Worm (Caenorhabditis elegans) whole organism, L3 larva: ENCODE results near the gene str-3.
A peak's percentile ranks its signal among the peaks of the same experiment; 100 is the strongest.

ENCODE experiments used
- R02D3.7 ChIP-seq: fragments of 150-350 bp; optimal IDR thresholded peaks from 2 replicates; lab custom pipeline; 2014; ENCODE audit warnings: missing biosample characterization, missing genetic modification characterization
- ZK546.5 ChIP-seq: sonication (generic microtip); optimal IDR thresholded peaks from 2 replicates; lab custom pipeline; 2017; ENCODE audit warnings: missing biosample characterization, missing genetic modification characterization
- ama-1 ChIP-seq: fragments of 150-350 bp; optimal IDR thresholded peaks from 2 replicates; lab custom pipeline; 2018
- ceh-28 ChIP-seq: fragments of 150-350 bp; optimal IDR thresholded peaks from 2 replicates; lab custom pipeline; 2014; ENCODE audit warnings: missing biosample characterization, missing genetic modification reagents, missing genetic modification characterization
- ceh-82 ChIP-seq: fragments of 150-350 bp; optimal IDR thresholded peaks from 2 replicates; lab custom pipeline; 2014; ENCODE audit warnings: missing biosample characterization, missing genetic modification characterization
- ceh-9 ChIP-seq: sonication (generic microtip); optimal IDR thresholded peaks from 2 replicates; lab custom pipeline; 2018; ENCODE audit warnings: missing biosample characterization, missing genetic modification characterization
- daf-12 ChIP-seq: fragments of 150-350 bp; optimal IDR thresholded peaks from 2 replicates; lab custom pipeline; 2014; ENCODE audit warnings: missing biosample characterization, missing genetic modification reagents, missing genetic modification characterization
- egl-27 ChIP-seq: sonication (generic microtip); optimal IDR thresholded peaks from 4 replicates; lab custom pipeline; 2017; ENCODE audit warnings: missing biosample characterization, missing genetic modification reagents, missing genetic modification characterization
- egl-5 ChIP-seq: fragments of 150-350 bp; optimal IDR thresholded peaks from 2 replicates; lab custom pipeline; 2017; ENCODE audit warnings: missing biosample characterization, missing genetic modification reagents, missing genetic modification characterization, inconsistent platforms
- elt-1 ChIP-seq: fragments of 150-350 bp; optimal IDR thresholded peaks from 2 replicates; lab custom pipeline; 2014; ENCODE audit warnings: missing biosample characterization, missing genetic modification characterization
- elt-2 ChIP-seq: sonication (generic microtip); optimal IDR thresholded peaks from 2 replicates; lab custom pipeline; 2016; ENCODE audit warnings: missing genetic modification reagents, mild to moderate bottlenecking, missing genetic modification characterization, missing compliant biosample characterization
- elt-3 ChIP-seq, 3 experiments: fragments of 150-350 bp in 1 of 3; sonication (generic microtip) in 2 of 3; optimal IDR thresholded peaks; 2 replicates in 2 of 3; 4 replicates in 1 of 3; lab custom pipeline; 2014 to 2017; ENCODE audit warnings: missing biosample characterization in 3 of 3, missing genetic modification characterization in 3 of 3
- fkh-10 ChIP-seq: sonication (generic microtip); optimal IDR thresholded peaks from 2 replicates; lab custom pipeline; 2017; ENCODE audit warnings: missing biosample characterization, missing genetic modification reagents, missing genetic modification characterization
- fkh-2 ChIP-seq: fragments of 150-350 bp; optimal IDR thresholded peaks from 2 replicates; lab custom pipeline; 2014; ENCODE audit warnings: missing biosample characterization, missing genetic modification reagents, missing genetic modification characterization
- fos-1 ChIP-seq: fragments of 150-350 bp; optimal IDR thresholded peaks from 2 replicates; lab custom pipeline; 2014; ENCODE audit warnings: missing biosample characterization, missing genetic modification characterization
- hmg-11 ChIP-seq: sonication (generic microtip); optimal IDR thresholded peaks from 2 replicates; lab custom pipeline; 2016; ENCODE audit warnings: missing genetic modification characterization, missing compliant biosample characterization
- jun-1 ChIP-seq: fragments of 150-350 bp; optimal IDR thresholded peaks from 2 replicates; lab custom pipeline; 2014; ENCODE audit warnings: missing biosample characterization, missing genetic modification reagents, missing genetic modification characterization
- lin-15B ChIP-seq: fragments of 150-350 bp; optimal IDR thresholded peaks from 2 replicates; lab custom pipeline; 2014; ENCODE audit warnings: missing biosample characterization, missing genetic modification characterization
- lin-39 ChIP-seq: fragments of 150-350 bp; optimal IDR thresholded peaks from 2 replicates; lab custom pipeline; 2018; ENCODE audit warnings: missing biosample characterization, missing genetic modification reagents, missing genetic modification characterization
- lsy-12 ChIP-seq: sonication (generic microtip); optimal IDR thresholded peaks from 2 replicates; lab custom pipeline; 2016; ENCODE audit warnings: mild to moderate bottlenecking, missing genetic modification characterization, missing compliant biosample characterization
- mdl-1 ChIP-seq: fragments of 150-350 bp; optimal IDR thresholded peaks from 2 replicates; lab custom pipeline; 2014; ENCODE audit warnings: missing biosample characterization, missing genetic modification characterization
- mml-1 ChIP-seq: fragments of 150-350 bp; sonication (generic microtip); optimal IDR thresholded peaks from 3 replicates; lab custom pipeline; 2014; ENCODE audit warnings: missing biosample characterization, missing genetic modification characterization
- nfya-1 ChIP-seq: sonication (generic microtip); optimal IDR thresholded peaks from 2 replicates; lab custom pipeline; 2017; ENCODE audit warnings: missing genetic modification characterization, mild to moderate bottlenecking, missing compliant biosample characterization, antibody characterized with exemption, moderate library complexity; ENCODE audit not compliant: insufficient read depth
- nhr-11 ChIP-seq: fragments of 150-350 bp; optimal IDR thresholded peaks from 2 replicates; lab custom pipeline; 2014; ENCODE audit warnings: missing biosample characterization, missing genetic modification characterization
- nhr-12 ChIP-seq: fragments of 150-350 bp; optimal IDR thresholded peaks from 2 replicates; lab custom pipeline; 2014; ENCODE audit warnings: missing biosample characterization, missing genetic modification characterization
- nhr-23 ChIP-seq: fragments of 150-350 bp; optimal IDR thresholded peaks from 2 replicates; lab custom pipeline; 2014; ENCODE audit warnings: missing biosample characterization, missing genetic modification reagents, missing genetic modification characterization
- nhr-237 ChIP-seq: fragments of 150-350 bp; optimal IDR thresholded peaks from 2 replicates; lab custom pipeline; 2014; ENCODE audit warnings: missing biosample characterization, missing genetic modification characterization
- nhr-25 ChIP-seq: sonication (generic microtip); optimal IDR thresholded peaks from 2 replicates; lab custom pipeline; 2017; ENCODE audit warnings: missing biosample characterization, missing genetic modification characterization
- nhr-28 ChIP-seq: fragments of 150-350 bp; optimal IDR thresholded peaks from 2 replicates; lab custom pipeline; 2014; ENCODE audit warnings: missing biosample characterization, missing genetic modification characterization
- nhr-43 ChIP-seq: sonication (generic microtip); optimal IDR thresholded peaks from 2 replicates; lab custom pipeline; 2016; ENCODE audit warnings: mild to moderate bottlenecking, missing genetic modification characterization, missing compliant biosample characterization; ENCODE audit not compliant: poor library complexity, severe bottlenecking
- nhr-67 ChIP-seq: fragments of 150-350 bp; optimal IDR thresholded peaks from 2 replicates; lab custom pipeline; 2014; ENCODE audit warnings: missing biosample characterization, missing genetic modification characterization
- pha-4 ChIP-seq: fragments of 150-350 bp; optimal IDR thresholded peaks from 2 replicates; lab custom pipeline; 2014; ENCODE audit warnings: missing biosample characterization, missing genetic modification reagents, missing genetic modification characterization
- pqm-1 ChIP-seq: fragments of 150-350 bp; optimal IDR thresholded peaks from 2 replicates; lab custom pipeline; 2017; ENCODE audit warnings: missing biosample characterization, missing genetic modification characterization, inconsistent platforms
- sea-2 ChIP-seq: fragments of 150-350 bp; sonication (generic microtip); optimal IDR thresholded peaks from 4 replicates; lab custom pipeline; 2014; ENCODE audit warnings: missing biosample characterization, missing genetic modification reagents, missing genetic modification characterization
- skn-1 ChIP-seq: fragments of 150-350 bp; optimal IDR thresholded peaks from 2 replicates; lab custom pipeline; 2014; ENCODE audit warnings: missing biosample characterization, missing genetic modification characterization
- snpc-4 ChIP-seq: fragments of 150-350 bp; optimal IDR thresholded peaks from 2 replicates; lab custom pipeline; 2014; ENCODE audit warnings: missing biosample characterization, missing genetic modification characterization
- tbx-2 ChIP-seq: sonication (generic microtip); optimal IDR thresholded peaks from 2 replicates; lab custom pipeline; 2016; ENCODE audit warnings: mild to moderate bottlenecking, missing genetic modification characterization, missing compliant biosample characterization
- unc-39 ChIP-seq: sonication (generic microtip); optimal IDR thresholded peaks from 4 replicates; lab custom pipeline; 2017; ENCODE audit warnings: missing biosample characterization, missing genetic modification characterization
- zag-1 ChIP-seq: fragments of 150-350 bp; optimal IDR thresholded peaks from 2 replicates; lab custom pipeline; 2014; ENCODE audit warnings: missing biosample characterization, missing genetic modification characterization
- ztf-11 ChIP-seq: fragments of 150-350 bp; optimal IDR thresholded peaks from 2 replicates; lab custom pipeline; 2014; ENCODE audit warnings: missing biosample characterization, missing genetic modification characterization
- ztf-4 ChIP-seq: fragments of 150-350 bp; optimal IDR thresholded peaks from 2 replicates; lab custom pipeline; 2014; ENCODE audit warnings: missing biosample characterization, missing genetic modification characterization

Gene str-3

DNA sequence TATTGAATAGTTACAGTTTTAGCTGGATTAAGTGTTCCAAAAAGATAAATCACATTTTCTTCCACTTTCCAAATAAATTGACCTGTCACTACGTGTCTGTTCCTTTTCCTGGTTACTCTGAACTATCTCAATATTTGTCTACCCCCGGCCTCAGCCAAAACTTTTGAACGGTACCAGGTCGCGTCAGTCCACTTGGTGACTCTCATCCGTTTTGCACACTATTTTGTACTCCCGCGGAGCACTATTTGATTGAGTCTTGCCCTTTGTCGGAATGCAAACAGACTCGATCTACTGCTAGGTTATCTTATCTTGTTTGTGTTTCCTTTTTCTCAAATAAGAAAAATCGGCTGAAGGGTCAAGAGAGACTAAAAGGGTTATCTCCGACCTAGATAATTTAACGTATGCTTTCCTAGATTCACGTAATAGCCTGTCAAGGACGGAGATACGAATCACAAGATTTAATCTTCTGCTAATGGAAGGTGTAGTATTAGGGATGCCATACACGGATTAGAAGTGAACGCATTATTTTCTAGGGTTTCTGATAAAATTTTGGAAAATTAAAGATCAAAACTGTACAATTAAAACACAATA lies 19.9 kb upstream of the str-3 start (continued):
- TF ChIP-seq nhr-67 (no peak), mml-1 (tag; lab: Kevin White, UChicago) (no peak)

DNA sequence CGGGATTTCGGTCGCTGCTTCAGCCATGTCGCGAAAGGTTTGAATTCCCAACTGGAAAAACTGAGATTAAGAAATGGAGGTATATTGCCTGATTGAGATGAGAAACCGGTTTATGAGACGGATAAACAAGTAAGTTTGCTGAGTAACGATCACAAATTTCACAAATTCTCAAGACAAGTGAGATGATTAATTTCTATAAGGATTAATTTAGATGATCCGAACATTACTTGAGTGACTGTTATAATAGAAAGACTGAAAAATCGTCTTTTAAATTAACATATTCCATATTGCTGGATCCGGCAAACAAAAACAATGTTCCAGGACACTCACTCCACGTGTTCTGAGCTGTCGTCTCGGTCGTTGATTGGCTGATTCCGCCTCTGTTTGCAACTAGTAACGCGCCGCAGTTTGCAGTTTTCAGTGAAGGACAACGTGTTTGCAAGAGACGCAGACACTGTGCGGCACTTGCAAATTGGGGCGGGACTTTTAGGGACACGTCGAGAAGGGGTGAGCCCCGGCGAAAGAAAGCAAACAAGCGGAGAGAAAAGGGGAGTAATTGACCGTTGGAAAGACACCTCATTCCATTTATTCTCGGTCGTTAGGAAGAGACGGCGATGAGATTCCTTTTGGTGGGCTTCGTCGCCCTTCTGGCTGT lies 18.8 kb upstream of the str-3 start, which contains the start of the genes imp-2 and enpl-1:
Gene imp-2 (minus strand): TSS at position 51 of the 655 bp plus-strand sequence.
Gene enpl-1 (plus strand): TSS at position 462 of the 655 bp plus-strand sequence.
- peak; percentile 25 for TF ChIP-seq egl-27 (tag; lab: Kevin White, UChicago)
- TF ChIP-seq nhr-28 (tag; lab: Kevin White, UChicago), result no peak
- no peak for TF ChIP-seq ceh-9 (tag; lab: Kevin White, UChicago)
- no peak for TF ChIP-seq nhr-67
- peak; percentile 89 for TF ChIP-seq hmg-11 (tag; lab: Kevin White, UChicago)
- TF ChIP-seq nhr-12 (tag; lab: Kevin White, UChicago), result no peak
- peak; percentile 62 for TF ChIP-seq pqm-1
- no peak for TF ChIP-seq fos-1 (tag; lab: Kevin White, UChicago)
- no peak for TF ChIP-seq ztf-4 (tag; lab: Kevin White, UChicago)
- no peak for TF ChIP-seq ztf-11
- TF ChIP-seq nfya-1 (tag; lab: Kevin White, UChicago), result peak; percentile 100
- TF ChIP-seq lin-15B (tag; lab: Kevin White, UChicago), result peak; percentile 92
- peak; percentile 97 for TF ChIP-seq lsy-12 (tag; lab: Kevin White, UChicago)
- peak; percentile 76 for TF ChIP-seq skn-1
- TF ChIP-seq lin-39 (tag; lab: Kevin White, UChicago), result peak; percentile 97
- no peak for TF ChIP-seq unc-39 (tag; lab: Kevin White, UChicago)
- TF ChIP-seq jun-1 (tag; lab: Kevin White, UChicago), result peak; percentile 86
- peak; percentile 23 for TF ChIP-seq snpc-4
- peak; percentile 79 for TF ChIP-seq ceh-28 (tag; lab: Kevin White, UChicago)
- TF ChIP-seq fkh-10 (GFP tag; lab: Kevin White, UChicago), result peak; percentile 49
- TF ChIP-seq ZK546.5 (tag; lab: Kevin White, UChicago), result no peak
- TF ChIP-seq nhr-25 (tag; lab: Kevin White, UChicago), result peak; percentile 41
- TF ChIP-seq pha-4, result peak; percentile 94
- peak; percentile 92 for TF ChIP-seq egl-5 (tag; lab: Kevin White, UChicago)
- TF ChIP-seq ama-1 (lab: Kevin White, UChicago), result peak; percentile 42
- peak; percentile 71 for TF ChIP-seq tbx-2
- TF ChIP-seq nhr-11 (tag; lab: Kevin White, UChicago), result peak; percentile 18
- TF ChIP-seq elt-1 (tag; lab: Kevin White, UChicago), result peak; percentile 37
- no peak for TF ChIP-seq nhr-237 (tag; lab: Kevin White, UChicago)
- peak; percentile 78 for TF ChIP-seq R02D3.7
- TF ChIP-seq elt-2 (tag; lab: Kevin White, UChicago), result peak; percentile 81
- TF ChIP-seq elt-3 (tag; optimal IDR thresholded peaks at IDR 0.05; lab: Kevin White, UChicago), result no peak
- TF ChIP-seq mml-1 (tag; lab: Kevin White, UChicago), result no peak
- TF ChIP-seq ceh-82, result no peak
- peak; percentile 84 for TF ChIP-seq mdl-1 (tag; lab: Kevin White, UChicago)
- peak; percentile 50 for TF ChIP-seq zag-1
- no peak for TF ChIP-seq fkh-2 (tag; lab: Kevin White, UChicago)
- no peak for TF ChIP-seq daf-12
- TF ChIP-seq nhr-43, result peak; percentile 50
- TF ChIP-seq nhr-23 (tag; lab: Kevin White, UChicago), result peak; percentile 92
- no peak for TF ChIP-seq sea-2 (GFP tag; lab: Kevin White, UChicago)
- TF ChIP-seq, all 47 proteins: peak for 25
